Worm (Caenorhabditis elegans) whole organism, early embryonic: Measurements from ENCODE around the gene molo-1.

ENCODE experiments used
- B0310.2 ChIP-seq: sonication (generic microtip); optimal IDR thresholded peaks from 2 replicates; lab custom pipeline; 2016; ENCODE audit warnings: mild to moderate bottlenecking, missing genetic modification characterization, missing compliant biosample characterization
- F13C5.2 ChIP-seq: sonication (generic microtip); optimal IDR thresholded peaks from 2 replicates; lab custom pipeline; 2017; ENCODE audit warnings: mild to moderate bottlenecking, missing genetic modification characterization, inconsistent platforms, missing compliant biosample characterization
- ama-1 ChIP-seq: fragments of 150-350 bp; optimal IDR thresholded peaks from 2 replicates; lab custom pipeline; 2014
- ceh-13 ChIP-seq: fragments of 200-800 bp; sonication (Bioruptor generic); optimal IDR thresholded peaks from 2 replicates; lab custom pipeline; 2018; ENCODE audit warnings: mild to moderate bottlenecking, missing genetic modification characterization, missing compliant biosample characterization
- ceh-36 ChIP-seq: sonication (generic microtip); optimal IDR thresholded peaks from 2 replicates; lab custom pipeline; 2016; ENCODE audit warnings: missing genetic modification characterization, inconsistent platforms, missing compliant biosample characterization
- ets-7 ChIP-seq: sonication (generic microtip); optimal IDR thresholded peaks from 2 replicates; lab custom pipeline; 2016; ENCODE audit warnings: missing genotype, missing genetic modification characterization, missing compliant biosample characterization
- flt-1 ChIP-seq: fragments of 200-800 bp; sonication (Bioruptor generic); IDR thresholded peaks from 2 replicates; pipeline ENCODE4 v1.3.6; 2022; ENCODE audit warnings: missing genetic modification characterization, missing compliant biosample characterization
- hmg-4 ChIP-seq: fragments of 200-800 bp; sonication (Bioruptor generic); optimal IDR thresholded peaks from 2 replicates; lab custom pipeline; 2018; ENCODE audit warnings: mild to moderate bottlenecking, missing genetic modification characterization, missing compliant biosample characterization
- hnd-1 ChIP-seq: sonication (generic microtip); optimal IDR thresholded peaks from 2 replicates; lab custom pipeline; 2016; ENCODE audit warnings: missing genetic modification characterization, missing compliant biosample characterization
- pes-1 ChIP-seq: fragments of 200-800 bp; sonication (Bioruptor generic); IDR thresholded peaks from 2 replicates; pipeline ENCODE4 v1.3.6; 2022; ENCODE audit warnings: missing genetic modification reagents, missing genetic modification characterization, missing compliant biosample characterization
- scrt-1 ChIP-seq: fragments of 200-800 bp; sonication (Bioruptor generic); IDR thresholded peaks from 2 replicates; pipeline ENCODE4 v1.3.6; 2022; ENCODE audit warnings: missing genetic modification characterization, missing compliant biosample characterization
- tbx-11 ChIP-seq: fragments of 200-800 bp; sonication (Bioruptor generic); IDR thresholded peaks from 2 replicates; pipeline ENCODE4 v1.3.6; 2022; ENCODE audit warnings: missing genetic modification characterization, missing compliant biosample characterization
- tbx-37 ChIP-seq: fragments of 200-800 bp; sonication (Bioruptor generic); conservative IDR thresholded peaks from 2 replicates; pipeline ENCODE4 v1.3.6; 2022; ENCODE audit warnings: missing genetic modification reagents, missing genetic modification characterization, missing compliant biosample characterization
- tra-4 ChIP-seq: sonication (generic microtip); optimal IDR thresholded peaks from 2 replicates; lab custom pipeline; 2017; ENCODE audit warnings: missing genetic modification characterization, missing compliant biosample characterization

- TF ChIP-seq ceh-13 (GFP tag; lab: Kevin White, UChicago): no peak
- no peak for TF ChIP-seq ama-1
- TF ChIP-seq tbx-37 (GFP tag; lab: Robert Waterston, UW): no peak
- TF ChIP-seq F13C5.2 (tag; lab: Kevin White, UChicago): no peak
- no peak for TF ChIP-seq hnd-1 (tag; lab: Kevin White, UChicago)
- no peak for TF ChIP-seq flt-1 (GFP tag; lab: Robert Waterston, UW)
- TF ChIP-seq pes-1: no peak
- TF ChIP-seq tbx-11 (GFP tag; lab: Robert Waterston, UW): no peak
- no peak for TF ChIP-seq tra-4 (tag; lab: Kevin White, UChicago)
- no peak for TF ChIP-seq scrt-1 (GFP tag; lab: Robert Waterston, UW)
- TF ChIP-seq ceh-36: no peak
- no peak for TF ChIP-seq ets-7 (tag; lab: Kevin White, UChicago)
- TF ChIP-seq B0310.2 (tag; lab: Kevin White, UChicago): no peak
- no peak for TF ChIP-seq hmg-4 (GFP tag; lab: Kevin White, UChicago)
Observed at ce11 chrIII:5599958-5600357, 26.2 kb downstream of the molo-1 start, which contains the start of gene wdr-37.
